Fruit fly (Drosophila melanogaster) whole organism, embryonic: ENCODE results near the gene CG6431.

Experiments used
- Antp ChIP-seq: fragments of 200-800 bp; sonication (Bioruptor generic); optimal IDR thresholded peaks from 3 replicates; lab custom pipeline; 2016; ENCODE audit warnings: missing biosample characterization, missing genetic modification characterization
- C15 ChIP-seq: fragments of 200-800 bp; sonication (Bioruptor generic); IDR thresholded peaks from 3 replicates; pipeline ENCODE4 v1.3.6; 2022; ENCODE audit warnings: missing biosample characterization, missing genetic modification characterization
- CG10147 ChIP-seq: fragments of 200-800 bp; sonication (Bioruptor generic); optimal IDR thresholded peaks from 2 replicates; lab custom pipeline; 2019; ENCODE audit warnings: missing biosample characterization, mild to moderate bottlenecking, missing genetic modification characterization, moderate library complexity
- CG10654 ChIP-seq: fragments of 200-800 bp; sonication (Bioruptor generic); optimal IDR thresholded peaks from 2 replicates; lab custom pipeline; 2016; ENCODE audit warnings: missing biosample characterization, missing genetic modification characterization
- CG14965 ChIP-seq: fragments of 200-800 bp; sonication (Bioruptor generic); optimal IDR thresholded peaks from 2 replicates; lab custom pipeline; 2016; ENCODE audit warnings: missing biosample characterization, missing genetic modification characterization, borderline replicate concordance
- CG15011 ChIP-seq: fragments of 200-800 bp; sonication (Bioruptor generic); optimal IDR thresholded peaks from 3 replicates; lab custom pipeline; 2018; ENCODE audit warnings: missing biosample characterization, mild to moderate bottlenecking, missing genetic modification characterization
- CG17359 ChIP-seq: fragments of 200-800 bp; sonication (Bioruptor generic); optimal IDR thresholded peaks from 3 replicates; lab custom pipeline; 2018; ENCODE audit warnings: missing biosample characterization, mild to moderate bottlenecking, missing genetic modification characterization, moderate library complexity
- CG17361 ChIP-seq: fragments of 200-800 bp; sonication (Bioruptor generic); IDR thresholded peaks from 3 replicates; pipeline ENCODE4 v1.3.6; 2022; ENCODE audit warnings: missing biosample characterization, missing genetic modification characterization
- CG30403 ChIP-seq: fragments of 200-800 bp; sonication (Bioruptor generic); optimal IDR thresholded peaks from 3 replicates; lab custom pipeline; 2016; ENCODE audit warnings: missing biosample characterization, missing genetic modification characterization
- CG4328 ChIP-seq: fragments of 200-800 bp; sonication (Bioruptor generic); optimal IDR thresholded peaks from 3 replicates; lab custom pipeline; 2017; ENCODE audit warnings: missing biosample characterization, missing genetic modification reagents, missing genetic modification characterization
- CG4360 ChIP-seq: fragments of 200-800 bp; sonication (Bioruptor generic); IDR thresholded peaks from 2 replicates; pipeline ENCODE4 v1.3.6; 2022; ENCODE audit warnings: missing biosample characterization, missing genetic modification characterization
- CG6175 ChIP-seq: fragments of 200-800 bp; sonication (Bioruptor generic); IDR thresholded peaks from 3 replicates; pipeline ENCODE4 v1.3.6; 2022; ENCODE audit warnings: missing biosample characterization, missing genetic modification characterization
- CG6272 ChIP-seq: fragments of 200-800 bp; sonication (Bioruptor generic); IDR thresholded peaks from 2 replicates; pipeline ENCODE4 v1.3.6; 2022; ENCODE audit warnings: missing biosample characterization, missing genetic modification characterization
- CG6683 ChIP-seq: fragments of 200-800 bp; sonication (Bioruptor generic); optimal IDR thresholded peaks from 2 replicates; lab custom pipeline; 2017; ENCODE audit warnings: missing biosample characterization, mild to moderate bottlenecking, missing genetic modification characterization, missing genetic modification reagents
- Camta ChIP-seq: fragments of 200-800 bp; sonication (Bioruptor generic); optimal IDR thresholded peaks from 2 replicates; lab custom pipeline; 2016; ENCODE audit warnings: missing biosample characterization, missing genetic modification characterization
- E2f1 ChIP-seq: fragments of 200-800 bp; sonication (Bioruptor generic); IDR thresholded peaks from 2 replicates; pipeline ENCODE4 v1.3.6; 2022; ENCODE audit warnings: missing biosample characterization, missing genetic modification characterization
- GATAe ChIP-seq: fragments of 200-800 bp; sonication (Bioruptor generic); conservative IDR thresholded peaks from 2 replicates; pipeline ENCODE4 v1.3.6; 2022; ENCODE audit warnings: missing biosample characterization, missing genetic modification characterization
- HLH54F ChIP-seq: fragments of 200-800 bp; sonication (Bioruptor generic); optimal IDR thresholded peaks from 3 replicates; lab custom pipeline; 2016; ENCODE audit warnings: missing biosample characterization, missing genetic modification characterization
- HLHmδ ChIP-seq: fragments of 200-800 bp; sonication (Bioruptor generic); optimal IDR thresholded peaks from 2 replicates; lab custom pipeline; 2018; ENCODE audit warnings: missing biosample characterization, mild to moderate bottlenecking, missing genetic modification characterization, moderate library complexity
- Hand ChIP-seq: fragments of 200-800 bp; sonication (Bioruptor generic); optimal IDR thresholded peaks from 2 replicates; lab custom pipeline; 2017; ENCODE audit warnings: mild to moderate bottlenecking, missing biosample characterization, missing genetic modification reagents, missing genetic modification characterization
- HmgZ ChIP-seq: fragments of 200-800 bp; sonication (Bioruptor generic); optimal IDR thresholded peaks from 2 replicates; lab custom pipeline; 2018; ENCODE audit warnings: missing biosample characterization, mild to moderate bottlenecking, missing genetic modification characterization
- Hr78 ChIP-seq, 2 experiments: fragments of 200-800 bp in 1 of 2; fragments of >200 bp in 1 of 2; sonication (Bioruptor generic) in 1 of 2; optimal IDR thresholded peaks; 2 replicates each; lab custom pipeline; 2017 to 2019; ENCODE audit warnings: missing biosample characterization in 2 of 2, missing genetic modification characterization in 2 of 2, mild to moderate bottlenecking in 1 of 2, moderate library complexity in 1 of 2
- Jarid2 ChIP-seq: fragments of 200-800 bp; sonication (Bioruptor generic); optimal IDR thresholded peaks from 3 replicates; lab custom pipeline; 2017; ENCODE audit warnings: mild to moderate bottlenecking, missing biosample characterization, missing genetic modification reagents, missing genetic modification characterization
- Lpt ChIP-seq: fragments of >200 bp; optimal IDR thresholded peaks from 2 replicates; lab custom pipeline; 2018; ENCODE audit warnings: missing biosample characterization, missing genetic modification characterization
- MESR4 ChIP-seq: fragments of 200-800 bp; sonication (Bioruptor generic); optimal IDR thresholded peaks from 2 replicates; lab custom pipeline; 2018; ENCODE audit warnings: missing biosample characterization, mild to moderate bottlenecking, missing genetic modification characterization, moderate library complexity
- MTF-1 ChIP-seq: fragments of 200-800 bp; sonication (Bioruptor generic); optimal IDR thresholded peaks from 2 replicates; lab custom pipeline; 2018; ENCODE audit warnings: missing biosample characterization, mild to moderate bottlenecking, missing genetic modification characterization, borderline replicate concordance
- Myb ChIP-seq: fragments of 200-800 bp; sonication (Bioruptor generic); optimal IDR thresholded peaks from 2 replicates; lab custom pipeline; 2016; ENCODE audit warnings: missing biosample characterization, missing genetic modification characterization
- Opbp ChIP-seq: fragments of 200-800 bp; sonication (Bioruptor generic); IDR thresholded peaks from 3 replicates; pipeline ENCODE4 v1.3.6; 2022; ENCODE audit warnings: missing biosample characterization, missing genetic modification characterization; ENCODE audit not compliant: partially characterized antibody
- PHDP ChIP-seq: fragments of 200-800 bp; sonication (Bioruptor generic); optimal IDR thresholded peaks from 3 replicates; lab custom pipeline; 2018; ENCODE audit warnings: missing biosample characterization, mild to moderate bottlenecking, missing genetic modification characterization, moderate library complexity
- Rfx ChIP-seq: fragments of 200-800 bp; sonication (Bioruptor generic); IDR thresholded peaks from 2 replicates; pipeline ENCODE4 v1.3.6; 2022; ENCODE audit warnings: missing biosample characterization, missing genetic modification characterization
- Sox102F ChIP-seq: fragments of 200-800 bp; sonication (Bioruptor generic); optimal IDR thresholded peaks from 2 replicates; lab custom pipeline; 2018; ENCODE audit warnings: missing biosample characterization, mild to moderate bottlenecking, missing genetic modification characterization, moderate library complexity
- YL-1 ChIP-seq: fragments of 200-800 bp; sonication (Bioruptor generic); optimal IDR thresholded peaks from 3 replicates; lab custom pipeline; 2017; ENCODE audit warnings: missing biosample characterization, mild to moderate bottlenecking, missing genetic modification characterization
- ab ChIP-seq: fragments of 200-800 bp; sonication (Bioruptor generic); optimal IDR thresholded peaks from 2 replicates; lab custom pipeline; 2016; ENCODE audit warnings: missing biosample characterization, missing genetic modification characterization
- az2 ChIP-seq: fragments of 200-800 bp; sonication (Bioruptor generic); optimal IDR thresholded peaks from 3 replicates; lab custom pipeline; 2016; ENCODE audit warnings: missing biosample characterization, missing genetic modification characterization
- bsh ChIP-seq, 2 experiments: fragments of 200-800 bp; sonication (Bioruptor generic); optimal IDR thresholded peaks; 2 replicates each; lab custom pipeline; 2017 to 2018; ENCODE audit warnings: mild to moderate bottlenecking in 2 of 2, missing biosample characterization in 2 of 2, missing genetic modification characterization in 2 of 2, moderate library complexity in 1 of 2
- crp ChIP-seq, 2 experiments: fragments of 200-800 bp; sonication (Bioruptor generic); optimal IDR thresholded peaks; 2 replicates in 1 of 2; 3 replicates in 1 of 2; lab custom pipeline; 2017; ENCODE audit warnings: missing biosample characterization in 2 of 2, missing genetic modification characterization in 2 of 2, mild to moderate bottlenecking in 1 of 2, moderate library complexity in 1 of 2
- cwo ChIP-seq: fragments of 200-800 bp; sonication (Bioruptor generic); optimal IDR thresholded peaks from 3 replicates; lab custom pipeline; 2017; ENCODE audit warnings: missing biosample characterization, missing genetic modification characterization, mild to moderate bottlenecking, moderate library complexity, missing genetic modification reagents
- dm ChIP-seq: fragments of 200-800 bp; sonication (Bioruptor generic); optimal IDR thresholded peaks from 3 replicates; lab custom pipeline; 2016; ENCODE audit warnings: missing biosample characterization, missing genetic modification characterization
- fd96Cb ChIP-seq: fragments of 200-800 bp; sonication (Bioruptor generic); optimal IDR thresholded peaks from 2 replicates; lab custom pipeline; 2018; ENCODE audit warnings: missing biosample characterization, mild to moderate bottlenecking, missing genetic modification characterization, moderate library complexity
- ham ChIP-seq: fragments of 200-800 bp; sonication (Bioruptor generic); IDR thresholded peaks from 2 replicates; pipeline ENCODE4 v1.3.6; 2022; ENCODE audit warnings: missing biosample characterization, missing genetic modification characterization
- hb ChIP-seq: fragments of 200-800 bp; sonication (Bioruptor generic); IDR thresholded peaks from 3 replicates; pipeline ENCODE4 v1.3.6; 2022; ENCODE audit warnings: missing biosample characterization, missing genetic modification characterization; ENCODE audit not compliant: partially characterized antibody
- hbn ChIP-seq: fragments of 200-800 bp; sonication (Bioruptor generic); IDR thresholded peaks from 2 replicates; pipeline ENCODE4 v1.3.6; 2022; ENCODE audit warnings: missing biosample characterization, missing genetic modification characterization; ENCODE audit not compliant: partially characterized antibody
- inv ChIP-seq: fragments of 200-800 bp; sonication (Bioruptor generic); IDR thresholded peaks from 2 replicates; pipeline ENCODE4 v1.3.6; 2022; ENCODE audit warnings: missing biosample characterization, missing genetic modification characterization; ENCODE audit not compliant: partially characterized antibody
- psq ChIP-seq: fragments of 200-800 bp; sonication (Bioruptor generic); optimal IDR thresholded peaks from 2 replicates; lab custom pipeline; 2017; ENCODE audit warnings: missing biosample characterization, missing genetic modification characterization
- pzg ChIP-seq: fragments of 200-800 bp; sonication (Bioruptor generic); optimal IDR thresholded peaks from 3 replicates; lab custom pipeline; 2018; ENCODE audit warnings: missing biosample characterization, mild to moderate bottlenecking, missing genetic modification characterization, moderate library complexity
- sisA ChIP-seq: fragments of 200-800 bp; sonication (Bioruptor generic); IDR thresholded peaks from 2 replicates; pipeline ENCODE4 v1.3.6; 2022; ENCODE audit warnings: missing biosample characterization, missing genetic modification characterization
- sqz ChIP-seq: fragments of 200-800 bp; sonication (Bioruptor generic); optimal IDR thresholded peaks from 3 replicates; lab custom pipeline; 2018; ENCODE audit warnings: missing biosample characterization, mild to moderate bottlenecking, missing genetic modification characterization
- stwl ChIP-seq: fragments of 200-800 bp; sonication (Bioruptor generic); optimal IDR thresholded peaks from 3 replicates; lab custom pipeline; 2018; ENCODE audit warnings: missing biosample characterization, mild to moderate bottlenecking, missing genetic modification characterization, moderate library complexity
- zf30C ChIP-seq: fragments of 200-800 bp; sonication (Bioruptor generic); optimal IDR thresholded peaks from 3 replicates; lab custom pipeline; 2018; ENCODE audit warnings: missing biosample characterization, mild to moderate bottlenecking, missing genetic modification characterization

The CG6431 gene

dm6 chr2L:10735923-10736322 is 11.9 kb downstream of the CG6431 start, which contains the start of gene Nup107 (continued):
- TF ChIP-seq az2 (no peak), GATAe (GFP tag; lab: Robert Waterston, UW) (no peak), hbn (GFP tag; lab: Robert Waterston, UW) (no peak), CG10654 (no peak), CG4360 (no peak), psq (no peak), inv (GFP tag; lab: Robert Waterston, UW) (no peak), E2f1 (GFP tag; lab: Robert Waterston, UW) (0 out of 2 replicates have a peak, but pooled peaks have one; percentile 32), Opbp (GFP tag; lab: Robert Waterston, UW) (0 out of 3 replicates have a peak, but pooled peaks have one; percentile 39), dm (GFP tag; lab: Kevin White, UChicago) (peak; percentile 46), CG15011 (GFP tag; lab: Kevin White, UChicago) (no peak), fd96Cb (tag; lab: Kevin White, UChicago) (peak; percentile 7), sqz (no peak), Lpt (GFP tag; lab: Kevin White, UChicago) (no peak), CG30403 (peak; percentile 35), CG6272 (GFP tag; lab: Robert Waterston, UW) (peak; percentile 25; the same call in 1 of the 2 replicates), CG17359 (tag; lab: Kevin White, UChicago) (no peak), crp (GFP tag; optimal IDR thresholded peaks at IDR 0.05; lab: Kevin White, UChicago) (no peak), HmgZ (peak; percentile 27), sisA (no peak), stwl (tag; lab: Kevin White, UChicago) (peak; percentile 29), pzg (peak; percentile 73), Hand (GFP tag; lab: Kevin White, UChicago) (no peak), ab (no peak), PHDP (tag; lab: Kevin White, UChicago) (peak; percentile 4), MESR4 (GFP tag; lab: Kevin White, UChicago) (peak; percentile 43), HLH54F (GFP tag; lab: Kevin White, UChicago) (no peak), C15 (no peak), CG10147 (GFP tag; lab: Kevin White, UChicago) (no peak), CG14965 (GFP tag; lab: Kevin White, UChicago) (no peak), cwo (no peak), Rfx (GFP tag; lab: Robert Waterston, UW) (peak; percentile 34; the same call in 1 of the 2 replicates), MTF-1 (no peak), YL-1 (peak; percentile 11), hb (no peak), Hr78 (GFP tag; optimal IDR thresholded peaks at IDR 0.05; lab: Kevin White, UChicago) (peak in 1 of 2 experiments; percentile 2), ham (GFP tag; lab: Robert Waterston, UW) (no peak), Jarid2 (GFP tag; lab: Kevin White, UChicago) (no peak), HLHmδ (GFP tag; lab: Kevin White, UChicago) (no peak), CG17361 (peak; percentile 32; the same call in 1 of the 3 replicates), zf30C (GFP tag; lab: Kevin White, UChicago) (no peak), CG6683 (no peak), Sox102F (GFP tag; lab: Kevin White, UChicago) (peak; percentile 11), Myb (GFP tag; lab: Kevin White, UChicago) (peak; percentile 18), CG4328 (no peak), bsh (GFP tag; optimal IDR thresholded peaks at IDR 0.05; lab: Kevin White, UChicago) (peak in 1 of 2 experiments; percentile 13), CG6175 (GFP tag; lab: Robert Waterston, UW) (no peak), Antp (peak; percentile 22), Camta (GFP tag; lab: Kevin White, UChicago) (no peak)
